Worm (Caenorhabditis elegans): ENCODE measurements around the gene cyp-13A1.

cyp-13A1 gene

DNA sequence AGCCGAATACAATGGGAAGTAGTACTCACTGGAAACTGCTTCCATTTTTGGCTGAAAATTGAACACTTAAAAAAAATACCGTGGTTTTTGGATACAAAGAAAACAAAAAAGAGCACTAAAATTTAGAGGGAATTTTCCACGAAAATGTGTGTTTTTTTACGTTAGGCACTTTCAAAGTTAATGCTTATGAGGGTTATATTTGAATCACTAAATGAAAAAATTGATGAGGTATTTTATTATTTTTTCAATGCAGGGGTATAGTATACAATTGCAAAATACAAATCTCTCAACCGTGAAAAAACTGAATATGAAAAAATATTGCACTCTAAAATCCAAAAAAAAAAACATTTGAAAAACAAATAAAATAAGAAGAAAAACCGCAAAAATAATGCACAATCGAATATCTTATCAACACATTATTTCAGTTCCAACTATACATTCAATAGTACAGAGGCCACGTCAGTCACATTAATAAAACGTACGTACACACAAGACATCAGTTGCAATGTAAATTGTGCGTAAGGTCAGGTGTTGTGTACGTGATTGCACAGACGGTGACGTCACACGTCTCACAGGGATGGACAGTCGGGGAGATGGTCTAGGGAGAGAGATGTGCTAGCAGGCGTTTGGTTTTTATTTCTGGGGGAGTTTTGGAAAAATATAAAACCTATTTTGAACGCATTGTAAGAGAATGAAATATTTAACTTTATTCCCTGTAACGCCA lies 11.8 kb downstream of the cyp-13A1 start, which contains the start of gene aqp-10 (continued):
- no peak for TF ChIP-seq duxl-1 (tag; optimal IDR thresholded peaks at IDR 0.05; ENCODE audit: poor library complexity)
- no peak for TF ChIP-seq F37D6.2 (tag; optimal IDR thresholded peaks at IDR 0.05)
- TF ChIP-seq nhr-28 (tag; optimal IDR thresholded peaks at IDR 0.05), result peak; percentile 70
- TF ChIP-seq daf-16 (GFP tag; optimal IDR thresholded peaks at IDR 0.05), result peak in 1 of 2 experiments; percentile 68
- peak; percentile 80 for TF ChIP-seq daf-16 (tag; optimal IDR thresholded peaks at IDR 0.05)
- TF ChIP-seq D1046.2 (GFP tag; IDR thresholded peaks at IDR 0.05), result no peak
- TF ChIP-seq mxl-2 (GFP tag; conservative IDR thresholded peaks at IDR 0.05), result 0 out of 2 replicates have a peak, but pooled peaks have one; percentile 23
- no peak for TF ChIP-seq aly-2 (tag; optimal IDR thresholded peaks at IDR 0.05)
- no peak for TF ChIP-seq Y48G9A.11 (GFP tag; IDR thresholded peaks at IDR 0.05)
- peak; percentile 73 for TF ChIP-seq pqm-1 (tag; optimal IDR thresholded peaks at IDR 0.05)
- peak in 1 of 2 experiments; percentile 20 for TF ChIP-seq mdl-1 (tag; optimal IDR thresholded peaks at IDR 0.05)
- peak; percentile 71 for TF ChIP-seq dve-1 (tag; optimal IDR thresholded peaks at IDR 0.05; ENCODE audit: insufficient read depth)
- no peak for TF ChIP-seq ceh-82 (tag; optimal IDR thresholded peaks at IDR 0.05)
- TF ChIP-seq mes-2 (tag; optimal IDR thresholded peaks at IDR 0.05; ENCODE audit: poor library complexity, severe bottlenecking), result peak; percentile 62
- peak; percentile 45 for TF ChIP-seq nhr-48 (tag; optimal IDR thresholded peaks at IDR 0.05)
- no peak for TF ChIP-seq F26F4.8 (GFP tag; conservative IDR thresholded peaks at IDR 0.05)
- peak; percentile 15 for TF ChIP-seq spr-1 (tag; optimal IDR thresholded peaks at IDR 0.05)
- TF ChIP-seq pha-4 (GFP tag; IDR thresholded peaks at IDR 0.05), result no peak
- TF ChIP-seq pha-4 (tag; optimal IDR thresholded peaks at IDR 0.05), result peak; percentile 14
- peak; percentile 29 for TF ChIP-seq rbr-2 (tag; optimal IDR thresholded peaks at IDR 0.05)
- TF ChIP-seq lin-1 (GFP tag; IDR thresholded peaks at IDR 0.05), result 0 out of 2 replicates have a peak, but pooled peaks have one; percentile 10

DNA sequence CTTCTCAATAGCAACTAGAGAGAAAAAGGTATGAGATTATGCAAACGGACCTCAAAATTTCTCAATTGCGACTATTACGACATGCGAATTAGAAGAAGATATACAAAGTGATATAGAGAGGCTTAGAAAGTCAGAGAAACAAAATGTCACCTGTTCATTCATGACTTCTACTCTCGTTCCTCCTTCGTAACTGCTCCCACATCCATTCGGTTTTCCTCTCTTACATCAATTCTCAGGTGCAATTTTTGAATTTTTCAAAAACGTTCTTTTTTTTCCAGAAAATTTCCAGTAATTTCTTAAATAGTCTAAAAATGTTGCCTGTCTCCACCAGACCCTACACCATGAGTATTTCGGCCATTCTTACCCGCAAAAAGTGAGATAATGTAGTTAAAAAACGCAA lies 17.1 kb downstream of the cyp-13A1 start:
- TF ChIP-seq lsy-2 (tag; optimal IDR thresholded peaks at IDR 0.05), result no peak
- TF ChIP-seq F49E8.2 (tag; optimal IDR thresholded peaks at IDR 0.05; ENCODE audit: borderline replicate concordance), result no peak
- TF ChIP-seq Y5F2A.4 (GFP tag; optimal IDR thresholded peaks at IDR 0.05), result no peak
- no peak for TF ChIP-seq nhr-41 (GFP tag; IDR thresholded peaks at IDR 0.05)
- TF ChIP-seq attf-4 (tag; optimal IDR thresholded peaks at IDR 0.05), result no peak
- no peak for TF ChIP-seq sdz-12 (GFP tag; optimal IDR thresholded peaks at IDR 0.05)
- no peak for TF ChIP-seq F26F4.8 (GFP tag; conservative IDR thresholded peaks at IDR 0.05)
- TF ChIP-seq hmg-1.1 (GFP tag; IDR thresholded peaks at IDR 0.05), result no peak
- no peak for TF ChIP-seq lir-3 (tag; optimal IDR thresholded peaks at IDR 0.05)
- TF ChIP-seq ztf-7 (tag; optimal IDR thresholded peaks at IDR 0.05), result no peak
- TF ChIP-seq F37D6.2 (tag; optimal IDR thresholded peaks at IDR 0.05), result no peak
- TF ChIP-seq nhr-6 (tag; optimal IDR thresholded peaks at IDR 0.05), result no peak

DNA sequence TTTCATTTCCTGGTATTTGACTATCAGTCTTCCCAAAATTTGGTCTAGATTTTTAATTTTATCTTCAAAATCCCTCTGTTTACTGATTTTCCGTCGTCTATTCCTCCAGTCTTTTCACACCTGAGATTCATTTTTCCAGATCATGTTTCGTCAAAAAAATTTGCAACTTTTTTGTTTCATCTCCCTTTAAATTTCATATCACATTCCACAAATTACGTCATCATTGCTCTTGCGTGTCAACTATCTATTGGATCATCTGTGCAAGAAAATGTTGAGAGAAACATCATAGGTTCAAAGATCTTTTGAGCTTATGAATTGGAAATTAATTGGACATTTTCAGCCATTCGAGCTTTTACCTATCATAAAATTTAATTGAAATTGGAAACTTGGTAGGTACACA lies 22.4 kb downstream of the cyp-13A1 start:
- TF ChIP-seq nhr-11 (tag; optimal IDR thresholded peaks at IDR 0.05), result peak; percentile 3
- no peak for TF ChIP-seq F44E2.7 (GFP tag; IDR thresholded peaks at IDR 0.05)

DNA sequence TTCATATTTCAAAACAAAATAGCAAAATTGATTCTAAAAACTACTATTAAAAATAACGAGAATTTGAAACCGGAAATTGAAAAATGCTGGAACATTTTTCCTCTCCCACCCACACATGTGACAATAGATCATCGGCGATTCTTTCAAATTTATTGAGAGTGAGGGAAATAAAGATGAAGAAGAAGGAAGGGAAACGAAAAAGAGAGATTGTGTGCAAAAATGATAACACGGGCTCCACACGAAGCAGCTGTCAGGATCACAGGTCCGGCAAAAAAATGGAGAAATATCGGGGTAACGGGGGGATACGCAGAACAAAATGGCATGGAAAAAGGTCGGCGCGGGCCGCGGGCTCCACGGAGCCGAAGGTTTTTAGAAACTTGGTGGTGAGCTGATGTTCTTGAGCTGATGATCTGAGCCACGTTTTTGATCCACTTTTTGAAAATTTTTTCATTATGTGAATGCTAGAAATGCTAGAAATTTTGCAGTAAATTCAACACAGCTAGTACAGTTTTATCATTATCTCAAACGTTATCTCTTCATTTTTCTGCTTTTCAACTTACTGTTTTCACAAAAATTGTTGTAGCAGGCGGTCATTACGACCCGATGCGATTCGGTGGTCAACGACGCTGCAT lies 24.0 kb downstream of the cyp-13A1 start, which contains the start of gene shk-1:
shk-1 (plus strand) TSS at position 582 of the 632 bp plus-strand sequence.
- TF ChIP-seq hlh-11 (tag; optimal IDR thresholded peaks at IDR 0.05) (peak; percentile 48), R02D3.7 (tag; optimal IDR thresholded peaks at IDR 0.05) (no peak), ztf-11 (tag; optimal IDR thresholded peaks at IDR 0.05) (no peak), F49E8.2 (tag; optimal IDR thresholded peaks at IDR 0.05; ENCODE audit: borderline replicate concordance) (no peak), lsy-2 (tag; optimal IDR thresholded peaks at IDR 0.05) (no peak), lin-15B (tag; optimal IDR thresholded peaks at IDR 0.05) (no peak), Y75B8A.6 (GFP tag; IDR thresholded peaks at IDR 0.05) (no peak), duxl-1 (tag; optimal IDR thresholded peaks at IDR 0.05; ENCODE audit: poor library complexity) (no peak), dmd-8 (GFP tag; IDR thresholded peaks at IDR 0.05) (no peak), ZK546.5 (tag; optimal IDR thresholded peaks at IDR 0.05) (no peak), nhr-25 (tag; optimal IDR thresholded peaks at IDR 0.05; ENCODE audit: borderline replicate concordance, insufficient read depth) (no peak), lin-39 (tag; optimal IDR thresholded peaks at IDR 0.05) (no peak), dmd-9 (GFP tag; IDR thresholded peaks at IDR 0.05) (no peak), mdl-1 (tag; optimal IDR thresholded peaks at IDR 0.05) (no peak), madf-9 (GFP tag; conservative IDR thresholded peaks at IDR 0.05) (no peak), nhr-77 (tag; optimal IDR thresholded peaks at IDR 0.05) (no peak), php-3 (GFP tag; IDR thresholded peaks at IDR 0.05) (no peak)
